Fruit fly (Drosophila melanogaster) whole organism, embryonic: Measurements from ENCODE around the gene CG11617.

Experiments
- C15 ChIP-seq: fragments of 200-800 bp; sonication (Bioruptor generic); IDR thresholded peaks from 3 replicates; pipeline ENCODE4 v1.3.6; 2022; ENCODE audit warnings: missing biosample characterization, missing genetic modification characterization
- CG10431 ChIP-seq: fragments of 200-800 bp; sonication (Bioruptor generic); optimal IDR thresholded peaks from 3 replicates; lab custom pipeline; 2018; ENCODE audit warnings: missing biosample characterization, mild to moderate bottlenecking, missing genetic modification characterization
- CG10462 ChIP-seq: fragments of 200-800 bp; sonication (Bioruptor generic); optimal IDR thresholded peaks from 2 replicates; lab custom pipeline; 2016; ENCODE audit warnings: missing biosample characterization, missing genetic modification characterization
- CG10565 ChIP-seq: fragments of 200-800 bp; sonication (Bioruptor generic); optimal IDR thresholded peaks from 3 replicates; lab custom pipeline; 2016; ENCODE audit warnings: missing biosample characterization, mild to moderate bottlenecking, missing genetic modification characterization
- CG13424 ChIP-seq: fragments of 200-800 bp; sonication (Bioruptor generic); optimal IDR thresholded peaks from 2 replicates; lab custom pipeline; 2019; ENCODE audit warnings: missing biosample characterization, mild to moderate bottlenecking, missing genetic modification characterization, moderate library complexity
- CG15601 ChIP-seq: fragments of 200-800 bp; sonication (Bioruptor generic); optimal IDR thresholded peaks from 3 replicates; lab custom pipeline; 2019; ENCODE audit warnings: missing biosample characterization, mild to moderate bottlenecking, missing genetic modification characterization, moderate library complexity
- CG16813 ChIP-seq: fragments of 200-800 bp; sonication (Bioruptor generic); IDR thresholded peaks from 3 replicates; pipeline ENCODE4 v1.3.6; 2022; ENCODE audit warnings: missing biosample characterization, missing genetic modification characterization; ENCODE audit not compliant: partially characterized antibody
- CG42726 ChIP-seq: fragments of 200-800 bp; sonication (Bioruptor generic); IDR thresholded peaks from 2 replicates; pipeline ENCODE4 v1.3.6; 2022; ENCODE audit warnings: missing biosample characterization, missing genetic modification characterization; ENCODE audit not compliant: partially characterized antibody
- CG4328 ChIP-seq: fragments of 200-800 bp; sonication (Bioruptor generic); optimal IDR thresholded peaks from 3 replicates; lab custom pipeline; 2017; ENCODE audit warnings: missing biosample characterization, missing genetic modification reagents, missing genetic modification characterization
- CG4404 ChIP-seq: fragments of 200-800 bp; sonication (Bioruptor generic); IDR thresholded peaks from 2 replicates; pipeline ENCODE4 v1.3.6; 2022; ENCODE audit warnings: missing biosample characterization, missing genetic modification characterization
- CG6175 ChIP-seq: fragments of 200-800 bp; sonication (Bioruptor generic); IDR thresholded peaks from 3 replicates; pipeline ENCODE4 v1.3.6; 2022; ENCODE audit warnings: missing biosample characterization, missing genetic modification characterization
- CG6813 ChIP-seq: fragments of 200-800 bp; sonication (Bioruptor generic); optimal IDR thresholded peaks from 2 replicates; lab custom pipeline; 2017; ENCODE audit warnings: missing biosample characterization, missing genetic modification characterization, mild to moderate bottlenecking, moderate library complexity, missing genetic modification reagents
- CG7271 ChIP-seq: fragments of 200-800 bp; sonication (Bioruptor generic); optimal IDR thresholded peaks from 2 replicates; lab custom pipeline; 2018; ENCODE audit warnings: missing biosample characterization, mild to moderate bottlenecking, missing genetic modification characterization, moderate library complexity
- CG9876 ChIP-seq: fragments of 200-800 bp; sonication (Bioruptor generic); optimal IDR thresholded peaks from 2 replicates; lab custom pipeline; 2016; ENCODE audit warnings: missing biosample characterization, missing genetic modification characterization
- D19B ChIP-seq: fragments of 200-800 bp; sonication (Bioruptor generic); optimal IDR thresholded peaks from 2 replicates; lab custom pipeline; 2017; ENCODE audit warnings: missing biosample characterization, mild to moderate bottlenecking, missing genetic modification characterization
- Dll ChIP-seq: fragments of 200-800 bp; sonication (Bioruptor generic); IDR thresholded peaks from 4 replicates; pipeline ENCODE4 v1.3.6; 2022; ENCODE audit warnings: missing biosample characterization, missing genetic modification characterization; ENCODE audit not compliant: partially characterized antibody
- Dp ChIP-seq: fragments of 200-800 bp; sonication (Bioruptor generic); optimal IDR thresholded peaks from 2 replicates; lab custom pipeline; 2018; ENCODE audit warnings: missing biosample characterization, mild to moderate bottlenecking, missing genetic modification characterization, moderate library complexity
- Fer1 ChIP-seq: fragments of 200-800 bp; sonication (Bioruptor generic); optimal IDR thresholded peaks from 2 replicates; lab custom pipeline; 2017; ENCODE audit warnings: missing biosample characterization, mild to moderate bottlenecking, missing genetic modification characterization
- Hr3 ChIP-seq: fragments of 200-800 bp; sonication (Bioruptor generic); optimal IDR thresholded peaks from 3 replicates; lab custom pipeline; 2016; ENCODE audit warnings: missing biosample characterization, missing genetic modification characterization
- Hr39 ChIP-seq: fragments of >200 bp; optimal IDR thresholded peaks from 2 replicates; lab custom pipeline; 2017
- Lpt ChIP-seq: fragments of >200 bp; optimal IDR thresholded peaks from 2 replicates; lab custom pipeline; 2018; ENCODE audit warnings: missing biosample characterization, missing genetic modification characterization
- MBD-R2 ChIP-seq: fragments of 200-800 bp; sonication (Bioruptor generic); IDR thresholded peaks from 2 replicates; pipeline ENCODE4 v1.3.6; 2022; ENCODE audit warnings: missing biosample characterization, missing genetic modification characterization
- Rfx ChIP-seq: fragments of 200-800 bp; sonication (Bioruptor generic); IDR thresholded peaks from 2 replicates; pipeline ENCODE4 v1.3.6; 2022; ENCODE audit warnings: missing biosample characterization, missing genetic modification characterization
- Sox100B ChIP-seq: fragments of 200-800 bp; sonication (Bioruptor generic); optimal IDR thresholded peaks from 3 replicates; lab custom pipeline; 2018; ENCODE audit warnings: missing biosample characterization, mild to moderate bottlenecking, missing genetic modification characterization
- Sry-β ChIP-seq: fragments of 200-800 bp; sonication (Bioruptor generic); optimal IDR thresholded peaks from 2 replicates; lab custom pipeline; 2018; ENCODE audit warnings: missing biosample characterization, mild to moderate bottlenecking, missing genetic modification characterization, moderate library complexity
- Taf1 ChIP-seq: fragments of 200-800 bp; sonication (Bioruptor generic); IDR thresholded peaks from 2 replicates; pipeline ENCODE4 v1.3.6; 2022; ENCODE audit warnings: missing biosample characterization, missing genetic modification characterization
- az2 ChIP-seq: fragments of 200-800 bp; sonication (Bioruptor generic); optimal IDR thresholded peaks from 3 replicates; lab custom pipeline; 2016; ENCODE audit warnings: missing biosample characterization, missing genetic modification characterization
- bbx ChIP-seq: fragments of 200-800 bp; sonication (Bioruptor generic); IDR thresholded peaks from 2 replicates; pipeline ENCODE4 v1.3.6; 2022; ENCODE audit warnings: missing biosample characterization, missing genetic modification characterization; ENCODE audit not compliant: partially characterized antibody
- bigmax ChIP-seq: fragments of 200-800 bp; sonication (Bioruptor generic); optimal IDR thresholded peaks from 2 replicates; lab custom pipeline; 2018; ENCODE audit warnings: missing biosample characterization, mild to moderate bottlenecking, missing genetic modification characterization
- crol ChIP-seq: fragments of 200-800 bp; sonication (Bioruptor generic); IDR thresholded peaks from 2 replicates; pipeline ENCODE4 v1.3.6; 2022; ENCODE audit warnings: missing biosample characterization, missing genetic modification characterization
- ewg ChIP-seq: fragments of 200-800 bp; sonication (Bioruptor generic); optimal IDR thresholded peaks from 3 replicates; lab custom pipeline; 2017; ENCODE audit warnings: mild to moderate bottlenecking, missing biosample characterization, missing genetic modification reagents, missing genetic modification characterization
- gro ChIP-seq: fragments of 200-800 bp; sonication (Bioruptor generic); optimal IDR thresholded peaks from 2 replicates; lab custom pipeline; 2016; ENCODE audit warnings: missing biosample characterization, missing genetic modification characterization
- h ChIP-seq: fragments of >200 bp; optimal IDR thresholded peaks from 2 replicates; lab custom pipeline; 2017
- hb ChIP-seq: fragments of 200-800 bp; sonication (Bioruptor generic); IDR thresholded peaks from 3 replicates; pipeline ENCODE4 v1.3.6; 2022; ENCODE audit warnings: missing biosample characterization, missing genetic modification characterization; ENCODE audit not compliant: partially characterized antibody
- her ChIP-seq: fragments of 200-800 bp; sonication (Bioruptor generic); optimal IDR thresholded peaks from 2 replicates; lab custom pipeline; 2016; ENCODE audit warnings: missing biosample characterization, missing genetic modification characterization
- kay ChIP-seq: fragments of 200-800 bp; sonication (Bioruptor generic); optimal IDR thresholded peaks from 2 replicates; lab custom pipeline; 2016; ENCODE audit warnings: missing biosample characterization, missing genetic modification characterization
- kni ChIP-seq: fragments of 200-800 bp; sonication (Bioruptor generic); optimal IDR thresholded peaks from 3 replicates; lab custom pipeline; 2017; ENCODE audit warnings: mild to moderate bottlenecking, missing biosample characterization, missing genetic modification reagents, missing genetic modification characterization
- lab ChIP-seq: fragments of 200-800 bp; sonication (Bioruptor generic); optimal IDR thresholded peaks from 3 replicates; lab custom pipeline; 2017; ENCODE audit warnings: missing biosample characterization, missing genetic modification characterization, mild to moderate bottlenecking, moderate library complexity, missing genetic modification reagents
- maf-S ChIP-seq: fragments of 200-800 bp; sonication (Bioruptor generic); optimal IDR thresholded peaks from 2 replicates; lab custom pipeline; 2016; ENCODE audit warnings: missing biosample characterization, missing genetic modification characterization
- sc ChIP-seq, 3 experiments: fragments of >200 bp in 2 of 3; fragments of 200-800 bp in 1 of 3; sonication (Bioruptor generic) in 1 of 3; optimal IDR thresholded peaks; 2 replicates in 2 of 3; 3 replicates in 1 of 3; lab custom pipeline; 2017; ENCODE audit warnings: mild to moderate bottlenecking in 1 of 3, missing biosample characterization in 1 of 3, missing genetic modification characterization in 1 of 3, missing genetic modification reagents in 1 of 3
- seq ChIP-seq: fragments of 200-800 bp; sonication (Bioruptor generic); IDR thresholded peaks from 2 replicates; pipeline ENCODE4 v1.3.6; 2022; ENCODE audit warnings: missing biosample characterization, missing genetic modification characterization
- sim ChIP-seq: fragments of 200-800 bp; sonication (Bioruptor generic); IDR thresholded peaks from 2 replicates; pipeline ENCODE4 v1.3.6; 2022; ENCODE audit warnings: missing biosample characterization, missing genetic modification characterization
- sqz ChIP-seq: fragments of 200-800 bp; sonication (Bioruptor generic); optimal IDR thresholded peaks from 3 replicates; lab custom pipeline; 2018; ENCODE audit warnings: missing biosample characterization, mild to moderate bottlenecking, missing genetic modification characterization
- sr ChIP-seq: fragments of 200-800 bp; sonication (Bioruptor generic); IDR thresholded peaks from 3 replicates; pipeline ENCODE4 v1.3.6; 2022; ENCODE audit warnings: missing biosample characterization, missing genetic modification characterization
- stc ChIP-seq: fragments of 200-800 bp; sonication (Bioruptor generic); IDR thresholded peaks from 2 replicates; pipeline ENCODE4 v1.3.6; 2022; ENCODE audit warnings: missing biosample characterization, missing genetic modification characterization
- tll ChIP-seq, 2 experiments: fragments of 200-800 bp in 1 of 2; fragments of >200 bp in 1 of 2; sonication (Bioruptor generic) in 1 of 2; optimal IDR thresholded peaks; 2 replicates each; lab custom pipeline; 2017 to 2019; ENCODE audit warnings: missing biosample characterization in 2 of 2, missing genetic modification characterization in 2 of 2, mild to moderate bottlenecking in 1 of 2, moderate library complexity in 1 of 2
- ttk ChIP-seq: fragments of 200-800 bp; sonication (Bioruptor generic); IDR thresholded peaks from 2 replicates; pipeline ENCODE4 v2.1.2; 2022; ENCODE audit warnings: missing biosample characterization, missing genetic modification characterization
- unc-4 ChIP-seq: fragments of 200-800 bp; sonication (Bioruptor generic); IDR thresholded peaks from 2 replicates; pipeline ENCODE4 v1.3.6; 2022; ENCODE audit warnings: missing biosample characterization, missing genetic modification characterization; ENCODE audit not compliant: partially characterized antibody
- zfh1 ChIP-seq: fragments of 200-800 bp; sonication (Bioruptor generic); IDR thresholded peaks from 3 replicates; pipeline ENCODE4 v1.3.6; 2022; ENCODE audit warnings: missing biosample characterization, missing genetic modification characterization

CG11617 gene

dm6 chr2L:250507-251215, 43.6 kb upstream of the CG11617 start, which contains the start of gene kis (continued):
- no peak for TF ChIP-seq tll (GFP tag; optimal IDR thresholded peaks at IDR 0.05; lab: Kevin White, UChicago)
- TF ChIP-seq stc (GFP tag; lab: Robert Waterston, UW) = no peak
- TF ChIP-seq CG9876 (GFP tag; lab: Kevin White, UChicago) = no peak
- no peak for TF ChIP-seq seq (GFP tag; lab: Robert Waterston, UW)
- TF ChIP-seq Fer1 = peak; percentile 63
- TF ChIP-seq ewg (GFP tag; lab: Kevin White, UChicago) = no peak
- peak; percentile 52 for TF ChIP-seq crol (GFP tag; lab: Robert Waterston, UW)
- TF ChIP-seq bigmax (GFP tag; lab: Kevin White, UChicago) = no peak
- TF ChIP-seq Hr3 (GFP tag; lab: Kevin White, UChicago) = peak; percentile 15
- TF ChIP-seq kni (GFP tag; lab: Kevin White, UChicago) = peak; percentile 27
- TF ChIP-seq kay = no peak
- peak; percentile 20 for TF ChIP-seq CG7271 (tag; lab: Kevin White, UChicago)
- TF ChIP-seq CG4328 (GFP tag; lab: Kevin White, UChicago) = peak; percentile 21
- TF ChIP-seq her = peak; percentile 35
- TF ChIP-seq Hr39 (lab: Kevin White, UChicago) = no peak
- TF ChIP-seq C15 (GFP tag; lab: Robert Waterston, UW) = no peak
- TF ChIP-seq Dp = peak; percentile 56
- no peak for TF ChIP-seq Lpt (GFP tag; lab: Kevin White, UChicago)
- peak; percentile 98 for TF ChIP-seq bbx (GFP tag; lab: Robert Waterston, UW)
- TF ChIP-seq CG42726 (GFP tag; lab: Robert Waterston, UW) = peak; percentile 97
- TF ChIP-seq CG16813 (GFP tag; lab: Robert Waterston, UW) = peak; percentile 95
- TF ChIP-seq sqz (GFP tag; lab: Kevin White, UChicago) = peak; percentile 65
- TF ChIP-seq CG10565 (GFP tag; lab: Kevin White, UChicago) = no peak
- TF ChIP-seq maf-S = peak; percentile 46
- TF ChIP-seq CG13424 (tag; lab: Kevin White, UChicago) = peak; percentile 22
- TF ChIP-seq Sox100B (GFP tag; lab: Kevin White, UChicago) = no peak
- no peak for TF ChIP-seq sc (optimal IDR thresholded peaks at IDR 0.05; lab: Kevin White, UChicago)
- TF ChIP-seq sc (GFP tag; optimal IDR thresholded peaks at IDR 0.05; lab: Kevin White, UChicago) = no peak
- TF ChIP-seq hb = peak; percentile 91
- TF ChIP-seq Sry-β (GFP tag; lab: Kevin White, UChicago) = peak; percentile 43
- TF ChIP-seq ttk (GFP tag; lab: Robert Waterston, UW) = no peak
- no peak for TF ChIP-seq CG10462
- TF ChIP-seq Rfx (GFP tag; lab: Robert Waterston, UW) = peak; percentile 66
- TF ChIP-seq lab (GFP tag; lab: Kevin White, UChicago) = peak; percentile 66
- peak; percentile 97 for TF ChIP-seq unc-4 (GFP tag; lab: Robert Waterston, UW)
- no peak for TF ChIP-seq D19B
- TF ChIP-seq CG4404 = no peak
- peak; percentile 76 for TF ChIP-seq gro
- TF ChIP-seq zfh1 (GFP tag; lab: Robert Waterston, UW) = peak; percentile 39; the same call in 2 of the 3 replicates
- peak; percentile 50 for TF ChIP-seq MBD-R2 (GFP tag; lab: Robert Waterston, UW)
- TF ChIP-seq CG10431 (GFP tag; lab: Kevin White, UChicago) = peak; percentile 16
- TF ChIP-seq az2 (GFP tag; lab: Kevin White, UChicago) = peak; percentile 52
- no peak for TF ChIP-seq Taf1
- TF ChIP-seq CG15601 (tag; lab: Kevin White, UChicago) = peak; percentile 54
- no peak for TF ChIP-seq CG6175 (GFP tag; lab: Robert Waterston, UW)
- no peak for TF ChIP-seq CG6813 (GFP tag; lab: Kevin White, UChicago)
- peak; percentile 97 for TF ChIP-seq Dll (GFP tag; lab: Robert Waterston, UW)
- TF ChIP-seq h (lab: Kevin White, UChicago) = no peak
- TF ChIP-seq sim (GFP tag; lab: Robert Waterston, UW) = no peak
- no peak for TF ChIP-seq sr
